Fruit fly (Drosophila melanogaster): ENCODE measurements around the gene CG7407.

CG7407 gene

DNA sequence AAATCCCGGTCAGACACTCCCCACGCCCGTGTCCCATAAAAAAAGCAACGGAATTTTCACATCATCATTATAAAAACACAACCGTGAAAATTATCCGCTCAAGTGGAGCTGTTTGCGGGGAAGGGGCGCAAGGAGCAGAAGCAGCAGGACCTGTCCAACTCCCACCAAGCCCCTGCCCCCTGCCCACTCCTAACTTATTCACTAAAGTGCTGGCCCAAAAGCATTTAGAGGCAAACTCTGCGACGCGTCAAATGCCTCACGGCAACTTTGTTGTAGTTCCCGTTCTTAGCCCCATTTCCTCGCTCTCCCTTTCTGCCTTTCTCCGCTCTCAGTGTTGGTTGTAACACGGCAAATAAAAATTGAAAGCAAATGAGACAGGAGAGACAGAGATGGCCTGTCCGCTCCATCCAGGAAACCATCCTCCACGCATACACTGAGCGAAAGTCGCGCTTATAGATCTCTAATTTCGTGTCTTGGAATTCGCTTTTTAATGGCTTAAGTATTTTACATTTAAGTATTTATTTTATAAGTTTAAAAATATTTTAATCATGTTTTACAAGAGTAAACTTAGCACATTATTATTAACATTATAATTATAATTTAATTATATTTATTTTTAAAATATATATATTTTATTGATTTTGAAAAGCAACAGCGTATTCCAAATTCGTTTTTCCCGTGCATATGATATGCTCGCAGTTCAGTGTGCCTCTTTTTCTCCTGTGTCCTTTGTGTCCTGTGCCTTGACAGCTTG, 36.2 kb downstream of the CG7407 start:
- TF ChIP-seq CG17806 (tag; optimal IDR thresholded peaks at IDR 0.05) = peak; percentile 13
- TF ChIP-seq CG8301 (tag; optimal IDR thresholded peaks at IDR 0.05) = no peak
- TF ChIP-seq CG9948 (tag; optimal IDR thresholded peaks at IDR 0.05) = peak; percentile 7
- TF ChIP-seq EcR (GFP tag; optimal IDR thresholded peaks at IDR 0.05) = no peak
- peak; percentile 57 for TF ChIP-seq CG8159 (tag; optimal IDR thresholded peaks at IDR 0.05)
- no peak for TF ChIP-seq CG4496 (GFP tag; IDR thresholded peaks at IDR 0.05)
- TF ChIP-seq D1 (tag; optimal IDR thresholded peaks at IDR 0.05) = no peak
- peak; percentile 29 for TF ChIP-seq CG14655 (GFP tag; optimal IDR thresholded peaks at IDR 0.05)
- TF ChIP-seq gl (tag; optimal IDR thresholded peaks at IDR 0.05) = no peak
- TF ChIP-seq CG15710 (tag; optimal IDR thresholded peaks at IDR 0.05) = peak; percentile 36

DNA sequence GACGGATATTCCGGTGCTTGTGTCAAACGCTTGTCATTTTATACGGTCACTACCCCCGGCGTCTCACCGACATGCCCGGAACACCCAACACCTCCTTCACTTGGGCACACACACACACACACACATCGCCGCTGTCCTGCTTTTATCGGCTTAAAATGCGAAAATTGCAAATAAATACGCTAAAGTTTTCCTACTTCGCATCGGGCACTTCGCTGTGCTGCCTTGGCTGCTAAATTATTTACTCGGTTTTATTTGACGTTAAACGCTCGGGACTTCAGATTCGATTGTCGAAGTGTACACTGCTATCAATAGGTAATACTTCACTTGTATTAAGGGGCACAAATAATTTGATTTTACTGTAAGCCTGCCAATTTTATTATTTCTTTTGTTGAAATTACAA, 48.5 kb downstream of the CG7407 start:
- TF ChIP-seq CG8159 (tag; optimal IDR thresholded peaks at IDR 0.05) (no peak), rn (GFP tag; IDR thresholded peaks at IDR 0.05) (no peak)
